Fruit fly (Drosophila melanogaster): ENCODE data around the gene CG4751.

CG4751 gene

dm6 chr2L:11085129-11085528 is 45.4 kb upstream of the CG4751 start, which contains the start of gene AstCC:
Gene AstCC (minus strand): TSS chr2L:11085229.
- TF ChIP-seq CG6792 (GFP tag; optimal IDR thresholded peaks at IDR 0.05) (no peak), lz (GFP tag; optimal IDR thresholded peaks at IDR 0.05) (no peak), CG6163 (GFP tag; IDR thresholded peaks at IDR 0.05) (no peak), CG9139 (GFP tag; optimal IDR thresholded peaks at IDR 0.05) (no peak), net (GFP tag; optimal IDR thresholded peaks at IDR 0.05) (no peak), Ets21C (GFP tag; optimal IDR thresholded peaks at IDR 0.05) (no peak), Lpt (GFP tag; optimal IDR thresholded peaks at IDR 0.05) (no peak)

- TF ChIP-seq CG11294 (GFP tag; IDR thresholded peaks at IDR 0.05) (no peak), Hr38 (GFP tag; optimal IDR thresholded peaks at IDR 0.05) (no peak), CG7368 (GFP tag; optimal IDR thresholded peaks at IDR 0.05) (no peak), CG6792 (GFP tag; optimal IDR thresholded peaks at IDR 0.05) (no peak), Gug (GFP tag; IDR thresholded peaks at IDR 0.05) (no peak), CG4318 (GFP tag; optimal IDR thresholded peaks at IDR 0.05) (no peak), OdsH (GFP tag; optimal IDR thresholded peaks at IDR 0.05) (no peak), CG9139 (GFP tag; optimal IDR thresholded peaks at IDR 0.05) (no peak)
Observed at dm6 chr2L:11086357-11086924, 44.1 kb upstream of the CG4751 start, which contains the start of gene CG16854. Gene CG16854 (plus strand): TSS chr2L:11086721.

- TF ChIP-seq CG1621 (tag; optimal IDR thresholded peaks at IDR 0.05) (no peak), Eip93F (GFP tag; optimal IDR thresholded peaks at IDR 0.05) (no peak), achi (GFP tag; optimal IDR thresholded peaks at IDR 0.05) (no peak), Gug (GFP tag; IDR thresholded peaks at IDR 0.05) (no peak), lz (GFP tag; optimal IDR thresholded peaks at IDR 0.05) (peak; percentile 37), Met (GFP tag; optimal IDR thresholded peaks at IDR 0.05) (no peak), Ets96B (tag; optimal IDR thresholded peaks at IDR 0.05) (no peak), Sox15 (GFP tag; optimal IDR thresholded peaks at IDR 0.05) (peak; percentile 8), CG3032 (tag; optimal IDR thresholded peaks at IDR 0.05) (peak; percentile 45), CG6792 (GFP tag; optimal IDR thresholded peaks at IDR 0.05) (no peak), pdm3 (GFP tag; optimal IDR thresholded peaks at IDR 0.05) (no peak), Sox102F (GFP tag; optimal IDR thresholded peaks at IDR 0.05) (no peak), Hr4 (GFP tag; optimal IDR thresholded peaks at IDR 0.05) (no peak), Sox14 (GFP tag; optimal IDR thresholded peaks at IDR 0.05) (no peak), CG9139 (GFP tag; optimal IDR thresholded peaks at IDR 0.05) (no peak), Lpt (GFP tag; optimal IDR thresholded peaks at IDR 0.05) (no peak), CG11294 (GFP tag; IDR thresholded peaks at IDR 0.05) (no peak), CG6808 (GFP tag; optimal IDR thresholded peaks at IDR 0.05) (no peak), esn (GFP tag; optimal IDR thresholded peaks at IDR 0.05) (peak; percentile 62), CG15336 (GFP tag; IDR thresholded peaks at IDR 0.05) (no peak), Smox (GFP tag; optimal IDR thresholded peaks at IDR 0.05) (no peak), Blimp-1 (GFP tag; optimal IDR thresholded peaks at IDR 0.05) (no peak), ss (GFP tag; optimal IDR thresholded peaks at IDR 0.05) (no peak), Hr39 (GFP tag; optimal IDR thresholded peaks at IDR 0.05) (no peak), CG8319 (GFP tag; optimal IDR thresholded peaks at IDR 0.05) (no peak), salr (GFP tag; optimal IDR thresholded peaks at IDR 0.05) (no peak), fkh (GFP tag; optimal IDR thresholded peaks at IDR 0.05) (no peak), topi (GFP tag; optimal IDR thresholded peaks at IDR 0.05) (no peak)
Observed at dm6 chr2L:11091111-11091510, 39.4 kb upstream of the CG4751 start, which contains the start of gene Wdr59. Gene Wdr59 (plus strand): TSS chr2L:11091444.

- TF ChIP-seq CG3032 (tag; optimal IDR thresholded peaks at IDR 0.05) (peak; percentile 9), Eip75B (GFP tag; optimal IDR thresholded peaks at IDR 0.05) (no peak), esn (GFP tag; optimal IDR thresholded peaks at IDR 0.05) (peak; percentile 16)
Observed at dm6 chr2L:11100516-11101061, 29.9 kb upstream of the CG4751 start, which contains the start of gene Ge-1. Gene Ge-1 (minus strand): TSS chr2L:11100888.
